Fruit fly (Drosophila melanogaster): ENCODE results near the gene Ugt303A1.

Ugt303A1 gene

dm6 chr3R:11209801-11210402, 34.6 kb downstream of the Ugt303A1 start, which contains the start of the genes SdhC and Tctp (continued):
- TF ChIP-seq CG9727 (GFP tag; optimal IDR thresholded peaks at IDR 0.05) (peak; percentile 62), CG12219 (GFP tag; optimal IDR thresholded peaks at IDR 0.05) (no peak), Optix (GFP tag; IDR thresholded peaks at IDR 0.05) (no peak), Blimp-1 (GFP tag; optimal IDR thresholded peaks at IDR 0.05) (peak; percentile 42), Hand (GFP tag; optimal IDR thresholded peaks at IDR 0.05) (no peak), sug (tag; optimal IDR thresholded peaks at IDR 0.05) (peak; percentile 54), CG34224 (GFP tag; IDR thresholded peaks at IDR 0.05; ENCODE audit: partially characterized antibody) (peak; percentile 32; the same call in 1 of the 3 replicates), Sin3A (optimal IDR thresholded peaks at IDR 0.05) (peak; percentile 74), C15 (GFP tag; IDR thresholded peaks at IDR 0.05) (no peak), CG10543 (GFP tag; optimal IDR thresholded peaks at IDR 0.05) (peak; percentile 79), Usf (GFP tag; optimal IDR thresholded peaks at IDR 0.05) (no peak), sd (tag; optimal IDR thresholded peaks at IDR 0.05) (no peak), CG8281 (tag; optimal IDR thresholded peaks at IDR 0.05) (no peak), eve (GFP tag; optimal IDR thresholded peaks at IDR 0.05) (no peak), CG12659 (GFP tag; optimal IDR thresholded peaks at IDR 0.05) (peak; percentile 83), Sry-β (GFP tag; optimal IDR thresholded peaks at IDR 0.05) (no peak), CG5953 (GFP tag; IDR thresholded peaks at IDR 0.05) (0 out of 2 replicates have a peak, but pooled peaks have one; percentile 31), ash1 (GFP tag; optimal IDR thresholded peaks at IDR 0.05) (no peak), dati (GFP tag; IDR thresholded peaks at IDR 0.05) (no peak), CG7271 (tag; optimal IDR thresholded peaks at IDR 0.05) (peak; percentile 26), CG16813 (GFP tag; IDR thresholded peaks at IDR 0.05; ENCODE audit: partially characterized antibody) (peak; percentile 20; the same call in 1 of the 3 replicates), MESR4 (GFP tag; optimal IDR thresholded peaks at IDR 0.05) (peak; percentile 94), cg (GFP tag; optimal IDR thresholded peaks at IDR 0.05) (no peak), her (GFP tag; optimal IDR thresholded peaks at IDR 0.05) (no peak), Hr3 (GFP tag; optimal IDR thresholded peaks at IDR 0.05) (peak; percentile 41), CG6791 (GFP tag; IDR thresholded peaks at IDR 0.05; ENCODE audit: partially characterized antibody) (peak; percentile 62), CG9437 (GFP tag; optimal IDR thresholded peaks at IDR 0.05) (peak; percentile 36), CG6683 (GFP tag; optimal IDR thresholded peaks at IDR 0.05) (no peak), CG17802 (tag; optimal IDR thresholded peaks at IDR 0.05) (peak; percentile 6), CG10565 (GFP tag; optimal IDR thresholded peaks at IDR 0.05) (no peak), CG33557 (GFP tag; optimal IDR thresholded peaks at IDR 0.05) (no peak), Ssrp (tag; optimal IDR thresholded peaks at IDR 0.05) (no peak), CG32767 (GFP tag; IDR thresholded peaks at IDR 0.05) (no peak), CG7963 (GFP tag; IDR thresholded peaks at IDR 0.05; ENCODE audit: partially characterized antibody) (no peak), sima (GFP tag; optimal IDR thresholded peaks at IDR 0.05) (no peak), NC2β (GFP tag; optimal IDR thresholded peaks at IDR 0.05) (peak; percentile 30), Hr51 (GFP tag; optimal IDR thresholded peaks at IDR 0.05) (peak; percentile 17 to 60), wek (GFP tag; optimal IDR thresholded peaks at IDR 0.05) (no peak), CG10147 (GFP tag; optimal IDR thresholded peaks at IDR 0.05) (peak; percentile 6), HHEX (GFP tag; optimal IDR thresholded peaks at IDR 0.05) (no peak), grau (tag; optimal IDR thresholded peaks at IDR 0.05) (peak; percentile 61), CG6272 (GFP tag; IDR thresholded peaks at IDR 0.05) (0 out of 2 replicates have a peak, but pooled peaks have one; percentile 33), trh (GFP tag; optimal IDR thresholded peaks at IDR 0.05) (no peak), CG13424 (tag; optimal IDR thresholded peaks at IDR 0.05) (peak; percentile 60), CG4282 (GFP tag; optimal IDR thresholded peaks at IDR 0.05) (no peak), ewg (GFP tag; optimal IDR thresholded peaks at IDR 0.05) (peak; percentile 17), danr (GFP tag; IDR thresholded peaks at IDR 0.05) (no peak), Bteb2 (GFP tag; optimal IDR thresholded peaks at IDR 0.05) (peak; percentile 46)
